Fruit fly (Drosophila melanogaster) whole organism, embryonic: ENCODE measurements around the gene CG13949.

Source experiments
- Aef1 ChIP-seq: fragments of 200-800 bp; sonication (Bioruptor generic); IDR thresholded peaks from 3 replicates; pipeline ENCODE4 v1.3.6; 2022; ENCODE audit warnings: missing biosample characterization, missing genetic modification characterization
- Antp ChIP-seq: fragments of 200-800 bp; sonication (Bioruptor generic); optimal IDR thresholded peaks from 3 replicates; lab custom pipeline; 2016; ENCODE audit warnings: missing biosample characterization, missing genetic modification characterization
- CG11398 ChIP-seq: fragments of 200-800 bp; sonication (Bioruptor generic); optimal IDR thresholded peaks from 2 replicates; lab custom pipeline; 2016; ENCODE audit warnings: missing biosample characterization, missing genetic modification characterization
- CG13287 ChIP-seq: fragments of 200-800 bp; sonication (Bioruptor generic); IDR thresholded peaks from 2 replicates; pipeline ENCODE4 v1.3.6; 2022; ENCODE audit warnings: missing biosample characterization, missing genetic modification characterization; ENCODE audit not compliant: partially characterized antibody
- CG14014 ChIP-seq: fragments of 200-800 bp; sonication (Bioruptor generic); IDR thresholded peaks from 2 replicates; pipeline ENCODE4 v1.3.6; 2022; ENCODE audit warnings: missing biosample characterization, missing genetic modification characterization
- CG14710 ChIP-seq: fragments of 200-800 bp; sonication (Bioruptor generic); optimal IDR thresholded peaks from 3 replicates; lab custom pipeline; 2019; ENCODE audit warnings: missing biosample characterization, mild to moderate bottlenecking, missing genetic modification characterization, moderate library complexity
- CG17912 ChIP-seq: fragments of 200-800 bp; sonication (Bioruptor generic); optimal IDR thresholded peaks from 2 replicates; lab custom pipeline; 2018; ENCODE audit warnings: missing biosample characterization, mild to moderate bottlenecking, missing genetic modification characterization
- CG2199 ChIP-seq: fragments of 200-800 bp; sonication (Bioruptor generic); IDR thresholded peaks from 3 replicates; pipeline ENCODE4 v1.3.6; 2022; ENCODE audit warnings: missing biosample characterization, missing genetic modification characterization
- CG32772 ChIP-seq: fragments of 200-800 bp; sonication (Bioruptor generic); IDR thresholded peaks from 2 replicates; pipeline ENCODE4 v1.3.6; 2022; ENCODE audit warnings: missing biosample characterization, missing genetic modification characterization
- CG4730 ChIP-seq: fragments of 200-800 bp; sonication (Bioruptor generic); IDR thresholded peaks from 2 replicates; pipeline ENCODE4 v1.3.6; 2022; ENCODE audit warnings: missing biosample characterization, missing genetic modification characterization
- CG4820 ChIP-seq: fragments of 200-800 bp; sonication (Bioruptor generic); optimal IDR thresholded peaks from 3 replicates; lab custom pipeline; 2016; ENCODE audit warnings: missing biosample characterization, missing genetic modification characterization
- CG6813 ChIP-seq: fragments of 200-800 bp; sonication (Bioruptor generic); optimal IDR thresholded peaks from 2 replicates; lab custom pipeline; 2017; ENCODE audit warnings: missing biosample characterization, missing genetic modification characterization, mild to moderate bottlenecking, moderate library complexity, missing genetic modification reagents
- CG9609 ChIP-seq: fragments of 200-800 bp; sonication (Bioruptor generic); optimal IDR thresholded peaks from 3 replicates; lab custom pipeline; 2016; ENCODE audit warnings: missing biosample characterization, missing genetic modification characterization
- CG9932 ChIP-seq: fragments of 200-800 bp; sonication (Bioruptor generic); IDR thresholded peaks from 2 replicates; pipeline ENCODE4 v1.3.6; 2022; ENCODE audit warnings: missing biosample characterization, missing genetic modification characterization
- Dad ChIP-seq: fragments of 200-800 bp; sonication (Bioruptor generic); optimal IDR thresholded peaks from 3 replicates; lab custom pipeline; 2016; ENCODE audit warnings: missing biosample characterization, missing genetic modification characterization
- Doc2 ChIP-seq: fragments of 200-800 bp; sonication (Bioruptor generic); IDR thresholded peaks from 2 replicates; pipeline ENCODE4 v1.3.6; 2022; ENCODE audit warnings: missing biosample characterization, missing genetic modification characterization
- E2f2 ChIP-seq: fragments of 200-800 bp; sonication (Bioruptor generic); IDR thresholded peaks from 2 replicates; pipeline ENCODE4 v1.3.6; 2022; ENCODE audit warnings: missing biosample characterization, missing genetic modification characterization
- Ets65A ChIP-seq: fragments of 200-800 bp; sonication (Bioruptor generic); peaks from one replicate; lab custom pipeline; 2016; ENCODE audit warnings: missing biosample characterization, missing genetic modification characterization
- Fer3 ChIP-seq: fragments of 200-800 bp; sonication (Bioruptor generic); optimal IDR thresholded peaks from 2 replicates; lab custom pipeline; 2018; ENCODE audit warnings: missing biosample characterization, mild to moderate bottlenecking, missing genetic modification characterization, moderate library complexity
- Gug ChIP-seq: fragments of 200-800 bp; sonication (Bioruptor generic); IDR thresholded peaks from 4 replicates; pipeline ENCODE4 v1.3.6; 2022; ENCODE audit warnings: missing biosample characterization, missing genetic modification characterization
- HmgD ChIP-seq: fragments of 200-800 bp; sonication (Bioruptor generic); optimal IDR thresholded peaks from 3 replicates; lab custom pipeline; 2016; ENCODE audit warnings: missing biosample characterization, missing genetic modification characterization
- PHDP ChIP-seq: fragments of 200-800 bp; sonication (Bioruptor generic); optimal IDR thresholded peaks from 3 replicates; lab custom pipeline; 2018; ENCODE audit warnings: missing biosample characterization, mild to moderate bottlenecking, missing genetic modification characterization, moderate library complexity
- Poxn ChIP-seq: fragments of 200-800 bp; sonication (Bioruptor generic); IDR thresholded peaks from 2 replicates; pipeline ENCODE4 v1.3.6; 2022; ENCODE audit warnings: missing biosample characterization, missing genetic modification characterization
- Rx ChIP-seq: fragments of 200-800 bp; sonication (Bioruptor generic); IDR thresholded peaks from 2 replicates; pipeline ENCODE4 v1.3.6; 2022; ENCODE audit warnings: missing biosample characterization, missing genetic modification characterization
- Sry-δ ChIP-seq: fragments of 200-800 bp; sonication (Bioruptor generic); optimal IDR thresholded peaks from 2 replicates; lab custom pipeline; 2016; ENCODE audit warnings: missing biosample characterization, missing genetic modification characterization
- Stat92E ChIP-seq, 3 experiments: fragments of >200 bp in 2 of 3; fragments of 200-800 bp in 1 of 3; sonication (Bioruptor generic) in 1 of 3; optimal IDR thresholded peaks; 2 replicates each; lab custom pipeline; 2017 to 2019; ENCODE audit warnings: missing biosample characterization in 3 of 3, missing genetic modification characterization in 3 of 3, mild to moderate bottlenecking in 1 of 3, moderate library complexity in 1 of 3
- Usf ChIP-seq: fragments of 200-800 bp; sonication (Bioruptor generic); optimal IDR thresholded peaks from 2 replicates; lab custom pipeline; 2017; ENCODE audit warnings: missing genotype, missing biosample characterization, missing genetic modification characterization
- Xbp1 ChIP-seq: fragments of 200-800 bp; sonication (Bioruptor generic); optimal IDR thresholded peaks from 3 replicates; lab custom pipeline; 2016; ENCODE audit warnings: missing biosample characterization, mild to moderate bottlenecking, missing genetic modification characterization
- al ChIP-seq: fragments of 200-800 bp; sonication (Bioruptor generic); IDR thresholded peaks from 2 replicates; pipeline ENCODE4 v1.3.6; 2022; ENCODE audit warnings: missing biosample characterization, missing genetic modification characterization
- ap ChIP-seq: fragments of 200-800 bp; sonication (Bioruptor generic); IDR thresholded peaks from 2 replicates; pipeline ENCODE4 v1.3.6; 2022; ENCODE audit warnings: missing biosample characterization, missing genetic modification characterization
- ash1 ChIP-seq: fragments of 200-800 bp; sonication (Bioruptor generic); optimal IDR thresholded peaks from 2 replicates; lab custom pipeline; 2018; ENCODE audit warnings: missing biosample characterization, mild to moderate bottlenecking, missing genetic modification characterization
- bbx ChIP-seq: fragments of 200-800 bp; sonication (Bioruptor generic); IDR thresholded peaks from 2 replicates; pipeline ENCODE4 v1.3.6; 2022; ENCODE audit warnings: missing biosample characterization, missing genetic modification characterization; ENCODE audit not compliant: partially characterized antibody
- bigmax ChIP-seq: fragments of 200-800 bp; sonication (Bioruptor generic); optimal IDR thresholded peaks from 2 replicates; lab custom pipeline; 2018; ENCODE audit warnings: missing biosample characterization, mild to moderate bottlenecking, missing genetic modification characterization
- chn ChIP-seq: fragments of 200-800 bp; sonication (Bioruptor generic); optimal IDR thresholded peaks from 2 replicates; lab custom pipeline; 2016; ENCODE audit warnings: missing biosample characterization, missing genetic modification characterization
- dimm ChIP-seq: fragments of 200-800 bp; sonication (Bioruptor generic); IDR thresholded peaks from 2 replicates; pipeline ENCODE4 v1.3.6; 2022; ENCODE audit warnings: missing biosample characterization, missing genetic modification characterization
- fd96Cb ChIP-seq: fragments of 200-800 bp; sonication (Bioruptor generic); optimal IDR thresholded peaks from 2 replicates; lab custom pipeline; 2018; ENCODE audit warnings: missing biosample characterization, mild to moderate bottlenecking, missing genetic modification characterization, moderate library complexity
- fru ChIP-seq: fragments of >200 bp; optimal IDR thresholded peaks from 2 replicates; lab custom pipeline; 2017
- gce ChIP-seq: fragments of 200-800 bp; sonication (Bioruptor generic); IDR thresholded peaks from 3 replicates; pipeline ENCODE4 v1.3.6; 2022; ENCODE audit warnings: missing biosample characterization, missing genetic modification characterization
- gcm ChIP-seq: fragments of 200-800 bp; sonication (Bioruptor generic); optimal IDR thresholded peaks from 2 replicates; lab custom pipeline; 2019; ENCODE audit warnings: missing biosample characterization, mild to moderate bottlenecking, missing genetic modification characterization, moderate library complexity
- h ChIP-seq: fragments of >200 bp; optimal IDR thresholded peaks from 2 replicates; lab custom pipeline; 2017
- her ChIP-seq: fragments of 200-800 bp; sonication (Bioruptor generic); optimal IDR thresholded peaks from 2 replicates; lab custom pipeline; 2016; ENCODE audit warnings: missing biosample characterization, missing genetic modification characterization
- ind ChIP-seq: fragments of 200-800 bp; sonication (Bioruptor generic); optimal IDR thresholded peaks from 3 replicates; lab custom pipeline; 2016; ENCODE audit warnings: missing biosample characterization, missing genetic modification characterization
- maf-S ChIP-seq: fragments of 200-800 bp; sonication (Bioruptor generic); optimal IDR thresholded peaks from 2 replicates; lab custom pipeline; 2016; ENCODE audit warnings: missing biosample characterization, missing genetic modification characterization
- nau ChIP-seq: fragments of 200-800 bp; sonication (Bioruptor generic); optimal IDR thresholded peaks from 3 replicates; lab custom pipeline; 2017; ENCODE audit warnings: missing biosample characterization, mild to moderate bottlenecking, missing genetic modification characterization, missing genetic modification reagents
- pros ChIP-seq: fragments of 200-800 bp; sonication (Bioruptor generic); optimal IDR thresholded peaks from 3 replicates; lab custom pipeline; 2019; ENCODE audit warnings: missing biosample characterization, mild to moderate bottlenecking, missing genetic modification characterization, moderate library complexity
- psq ChIP-seq: fragments of 200-800 bp; sonication (Bioruptor generic); optimal IDR thresholded peaks from 2 replicates; lab custom pipeline; 2017; ENCODE audit warnings: missing biosample characterization, missing genetic modification characterization
- sna ChIP-seq: fragments of 200-800 bp; sonication (Bioruptor generic); IDR thresholded peaks from 2 replicates; pipeline ENCODE4 v1.3.6; 2022; ENCODE audit warnings: missing biosample characterization, missing genetic modification characterization; ENCODE audit not compliant: partially characterized antibody
- sr ChIP-seq: fragments of 200-800 bp; sonication (Bioruptor generic); IDR thresholded peaks from 3 replicates; pipeline ENCODE4 v1.3.6; 2022; ENCODE audit warnings: missing biosample characterization, missing genetic modification characterization
- sug ChIP-seq: fragments of 200-800 bp; optimal IDR thresholded peaks from 2 replicates; lab custom pipeline; 2019; ENCODE audit warnings: missing biosample characterization, mild to moderate bottlenecking, missing genetic modification characterization, moderate library complexity
- tll ChIP-seq, 2 experiments: fragments of 200-800 bp in 1 of 2; fragments of >200 bp in 1 of 2; sonication (Bioruptor generic) in 1 of 2; optimal IDR thresholded peaks; 2 replicates each; lab custom pipeline; 2017 to 2019; ENCODE audit warnings: missing biosample characterization in 2 of 2, missing genetic modification characterization in 2 of 2, mild to moderate bottlenecking in 1 of 2, moderate library complexity in 1 of 2
- unc-4 ChIP-seq: fragments of 200-800 bp; sonication (Bioruptor generic); IDR thresholded peaks from 2 replicates; pipeline ENCODE4 v1.3.6; 2022; ENCODE audit warnings: missing biosample characterization, missing genetic modification characterization; ENCODE audit not compliant: partially characterized antibody
- z ChIP-seq: fragments of 200-800 bp; sonication (Bioruptor generic); IDR thresholded peaks from 3 replicates; pipeline ENCODE4 v1.3.6; 2022; ENCODE audit warnings: missing biosample characterization, missing genetic modification characterization

CG13949 gene

DNA sequence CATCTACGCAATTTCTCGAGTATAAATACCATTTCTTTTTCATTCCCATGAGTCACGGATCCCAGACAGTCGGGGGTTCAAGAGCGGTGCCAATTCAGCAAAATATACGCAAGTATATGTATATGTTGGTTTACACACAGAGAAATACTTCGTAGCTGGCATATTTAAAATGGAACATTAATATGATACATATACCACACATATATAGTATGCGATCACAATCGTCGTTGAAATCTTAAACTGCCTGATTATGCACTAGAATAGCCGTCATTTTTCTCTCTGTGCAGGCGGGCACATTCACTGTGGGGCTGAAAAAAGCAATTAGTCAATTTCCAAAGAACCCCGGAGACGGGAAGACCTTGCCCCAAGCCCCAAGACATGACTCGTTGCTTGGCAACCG lies 13.4 kb upstream of the CG13949 start (continued):
- TF ChIP-seq ash1 (GFP tag; lab: Kevin White, UChicago), result no peak
- TF ChIP-seq CG17912 (GFP tag; lab: Kevin White, UChicago), result no peak
- TF ChIP-seq bbx (GFP tag; lab: Robert Waterston, UW), result no peak
- TF ChIP-seq PHDP (tag; lab: Kevin White, UChicago), result peak; percentile 74
- TF ChIP-seq her (GFP tag; lab: Kevin White, UChicago), result peak; percentile 10
- TF ChIP-seq CG11398 (GFP tag; lab: Kevin White, UChicago), result no peak
- no peak for TF ChIP-seq sna (GFP tag; lab: Robert Waterston, UW)
- TF ChIP-seq fru (lab: Kevin White, UChicago), result no peak
- peak; percentile 31; the same call in 1 of the 2 replicates for TF ChIP-seq Poxn
- peak; percentile 44; the same call in 1 of the 2 replicates for TF ChIP-seq dimm (GFP tag; lab: Robert Waterston, UW)
- no peak for TF ChIP-seq psq (GFP tag; lab: Kevin White, UChicago)
- peak; percentile 80 for TF ChIP-seq Fer3 (tag; lab: Kevin White, UChicago)
- peak; percentile 77 for TF ChIP-seq Rx (GFP tag; lab: Robert Waterston, UW)
- no peak for TF ChIP-seq unc-4 (GFP tag; lab: Robert Waterston, UW)
- peak; percentile 63 for TF ChIP-seq chn (GFP tag; lab: Kevin White, UChicago)
- TF ChIP-seq CG14710 (tag; lab: Kevin White, UChicago), result peak; percentile 39
- peak; percentile 44 for TF ChIP-seq CG4820 (GFP tag; lab: Kevin White, UChicago)
- no peak for TF ChIP-seq bigmax (GFP tag; lab: Kevin White, UChicago)
- peak; percentile 77 for TF ChIP-seq CG9609
- TF ChIP-seq z (GFP tag; lab: Robert Waterston, UW), result 0 out of 3 replicates have a peak, but pooled peaks have one; percentile 43
- TF ChIP-seq sug, result peak; percentile 48
- TF ChIP-seq CG2199, result no peak
- peak; percentile 88 for TF ChIP-seq CG14014
- peak; percentile 94 for TF ChIP-seq CG9932 (GFP tag; lab: Robert Waterston, UW)
- TF ChIP-seq gcm, result peak; percentile 30
- TF ChIP-seq Xbp1, result peak; percentile 81
- TF ChIP-seq Doc2 (GFP tag; lab: Robert Waterston, UW), result 0 out of 2 replicates have a peak, but pooled peaks have one; percentile 38
- TF ChIP-seq E2f2 (GFP tag; lab: Robert Waterston, UW), result peak; percentile 61
- no peak for TF ChIP-seq tll (GFP tag; optimal IDR thresholded peaks at IDR 0.05; lab: Kevin White, UChicago)
- peak in 1 of 3 experiments; percentile 7 for TF ChIP-seq Stat92E (GFP tag; optimal IDR thresholded peaks at IDR 0.05; lab: Kevin White, UChicago)
- TF ChIP-seq h, result no peak
- TF ChIP-seq CG13287, result no peak
- TF ChIP-seq ap (GFP tag; lab: Robert Waterston, UW), result peak; percentile 51; the same call in 1 of the 2 replicates
- peak; percentile 80 for TF ChIP-seq al (GFP tag; lab: Robert Waterston, UW)
- TF ChIP-seq CG4730 (GFP tag; lab: Robert Waterston, UW), result peak; percentile 51; the same call in 1 of the 2 replicates
- peak; percentile 93 for TF ChIP-seq Ets65A (GFP tag; lab: Kevin White, UChicago)
- TF ChIP-seq pros (GFP tag; lab: Kevin White, UChicago), result no peak
- TF ChIP-seq Dad (GFP tag; lab: Kevin White, UChicago), result no peak
- TF ChIP-seq nau (GFP tag; lab: Kevin White, UChicago), result peak; percentile 48
- TF ChIP-seq Aef1, result peak; percentile 83
- peak; percentile 77 for TF ChIP-seq CG32772
- peak; percentile 80 for TF ChIP-seq Gug (GFP tag; lab: Robert Waterston, UW)
- TF ChIP-seq HmgD (GFP tag; lab: Kevin White, UChicago), result no peak
- peak; percentile 44 for TF ChIP-seq Usf (GFP tag; lab: Kevin White, UChicago)
- no peak for TF ChIP-seq Antp (GFP tag; lab: Kevin White, UChicago)
- TF ChIP-seq sr (GFP tag; lab: Robert Waterston, UW), result peak; percentile 45; the same call in 1 of the 3 replicates
- TF ChIP-seq Sry-δ (GFP tag; lab: Kevin White, UChicago), result peak; percentile 8
- TF ChIP-seq gce (GFP tag; lab: Robert Waterston, UW), result peak; percentile 66; the same call in 1 of the 3 replicates
- peak; percentile 48 for TF ChIP-seq maf-S (GFP tag; lab: Kevin White, UChicago)
- peak; percentile 59 for TF ChIP-seq fd96Cb
- peak; percentile 70 for TF ChIP-seq ind (GFP tag; lab: Kevin White, UChicago)
- peak; percentile 69 for TF ChIP-seq CG6813
